Fruit fly (Drosophila melanogaster): Measurements from ENCODE around the gene Cse1.

The Cse1 gene

dm6 chr2L:16826872-16827506 lies 2.0 kb upstream of the Cse1 start, which contains the start of gene AspRS-m (continued):
- peak; percentile 88 for TF ChIP-seq Scr (GFP tag; IDR thresholded peaks at IDR 0.05; ENCODE audit: partially characterized antibody)
- TF ChIP-seq trh (GFP tag; optimal IDR thresholded peaks at IDR 0.05): no peak
- TF ChIP-seq Sry-β (GFP tag; optimal IDR thresholded peaks at IDR 0.05): no peak
- TF ChIP-seq fd102C (GFP tag; optimal IDR thresholded peaks at IDR 0.05): no peak
- TF ChIP-seq Med (GFP tag): peak; percentile 75
- TF ChIP-seq kah (GFP tag; optimal IDR thresholded peaks at IDR 0.05): no peak
- TF ChIP-seq HLHmδ (GFP tag; optimal IDR thresholded peaks at IDR 0.05): no peak
- peak; percentile 35 for TF ChIP-seq Hr3 (GFP tag; optimal IDR thresholded peaks at IDR 0.05)
- no peak for TF ChIP-seq repo (GFP tag; optimal IDR thresholded peaks at IDR 0.05)
- TF ChIP-seq hkb (optimal IDR thresholded peaks at IDR 0.05): no peak
- TF ChIP-seq hkb (GFP tag; IDR thresholded peaks at IDR 0.05): no peak
- TF ChIP-seq Asciz (GFP tag; optimal IDR thresholded peaks at IDR 0.05): no peak
- no peak for TF ChIP-seq CG8944 (GFP tag; optimal IDR thresholded peaks at IDR 0.05)
- no peak for TF ChIP-seq Atf3 (GFP tag; optimal IDR thresholded peaks at IDR 0.05)
- no peak for TF ChIP-seq CG5180 (GFP tag; optimal IDR thresholded peaks at IDR 0.05)
- peak; percentile 59 for TF ChIP-seq nmo (GFP tag; optimal IDR thresholded peaks at IDR 0.05)
- no peak for TF ChIP-seq slou (GFP tag; optimal IDR thresholded peaks at IDR 0.05)
- no peak for TF ChIP-seq caup (GFP tag; optimal IDR thresholded peaks at IDR 0.05; ENCODE audit: severe bottlenecking)
- TF ChIP-seq NC2β (GFP tag; optimal IDR thresholded peaks at IDR 0.05): no peak
- TF ChIP-seq wdn (GFP tag; IDR thresholded peaks at IDR 0.05): no peak
- no peak for TF ChIP-seq prd (optimal IDR thresholded peaks at IDR 0.05)
- 0 out of 3 replicates have a peak, but pooled peaks have one; percentile 18 for TF ChIP-seq prd (GFP tag; IDR thresholded peaks at IDR 0.05)
- TF ChIP-seq Trl (optimal IDR thresholded peaks at IDR 0.05): no peak
- TF ChIP-seq Trl (GFP tag; optimal IDR thresholded peaks at IDR 0.05): no peak
- no peak for TF ChIP-seq abd-A (tag; optimal IDR thresholded peaks at IDR 0.05)
- peak; percentile 87 for TF ChIP-seq CG7963 (GFP tag; IDR thresholded peaks at IDR 0.05; ENCODE audit: partially characterized antibody)
- TF ChIP-seq Myb (GFP tag; optimal IDR thresholded peaks at IDR 0.05): no peak
- TF ChIP-seq CG6654 (GFP tag; optimal IDR thresholded peaks at IDR 0.05): no peak
- TF ChIP-seq BtbVII (GFP tag; optimal IDR thresholded peaks at IDR 0.05): no peak
- TF ChIP-seq Rx (GFP tag; IDR thresholded peaks at IDR 0.05): no peak
- TF ChIP-seq BEAF-32 (GFP tag; optimal IDR thresholded peaks at IDR 0.05): peak; percentile 88
- TF ChIP-seq CG13123 (GFP tag; optimal IDR thresholded peaks at IDR 0.05): no peak
- peak; percentile 58; the same call in 1 of the 2 replicates for TF ChIP-seq Rfx (GFP tag; IDR thresholded peaks at IDR 0.05)
- TF ChIP-seq CG11504 (tag; optimal IDR thresholded peaks at IDR 0.05): no peak
- peak; percentile 55 for TF ChIP-seq CG3847 (GFP tag; IDR thresholded peaks at IDR 0.05)
- no peak for TF ChIP-seq gce (GFP tag; IDR thresholded peaks at IDR 0.05)
- TF ChIP-seq CG11560 (tag; IDR thresholded peaks at IDR 0.05): no peak
- no peak for TF ChIP-seq Ada2b (GFP tag; IDR thresholded peaks at IDR 0.05)
- TF ChIP-seq sisA (GFP tag; IDR thresholded peaks at IDR 0.05): peak; percentile 31; the same call in 1 of the 2 replicates
- no peak for TF ChIP-seq CG12744 (GFP tag; optimal IDR thresholded peaks at IDR 0.05)
- no peak for TF ChIP-seq Ets97D (GFP tag; optimal IDR thresholded peaks at IDR 0.05)
- no peak for TF ChIP-seq CG4707 (GFP tag; optimal IDR thresholded peaks at IDR 0.05)
- no peak for TF ChIP-seq CG5245 (GFP tag; optimal IDR thresholded peaks at IDR 0.05)
- TF ChIP-seq CG8359 (GFP tag; optimal IDR thresholded peaks at IDR 0.05; ENCODE audit: borderline replicate concordance): no peak
- TF ChIP-seq CG18262 (tag; optimal IDR thresholded peaks at IDR 0.05): no peak
- TF ChIP-seq sd (tag; optimal IDR thresholded peaks at IDR 0.05): peak; percentile 33
- no peak for TF ChIP-seq sqz (GFP tag; optimal IDR thresholded peaks at IDR 0.05)
- no peak for TF ChIP-seq CG10366 (GFP tag; IDR thresholded peaks at IDR 0.05)
- TF ChIP-seq CG7556 (GFP tag; optimal IDR thresholded peaks at IDR 0.05): no peak
- TF ChIP-seq CG18764 (GFP tag; optimal IDR thresholded peaks at IDR 0.05): no peak
- TF ChIP-seq CG17829 (tag; optimal IDR thresholded peaks at IDR 0.05): peak; percentile 40
